Fruit fly (Drosophila melanogaster): ENCODE data around the gene CG31286.

Gene CG31286

dm6 chr3R:6657278-6658246, 16.5 kb downstream of the CG31286 start, which contains the start of the genes CG1307 and twr (continued):
- TF ChIP-seq Ets65A (GFP tag) (peak; percentile 93), CG1603 (tag; optimal IDR thresholded peaks at IDR 0.05) (no peak), CG3407 (GFP tag; optimal IDR thresholded peaks at IDR 0.05) (peak; percentile 53), Rfx (GFP tag; IDR thresholded peaks at IDR 0.05) (peak; percentile 61), sim (GFP tag; IDR thresholded peaks at IDR 0.05) (no peak), CG17186 (GFP tag; optimal IDR thresholded peaks at IDR 0.05) (peak; percentile 33)

DNA sequence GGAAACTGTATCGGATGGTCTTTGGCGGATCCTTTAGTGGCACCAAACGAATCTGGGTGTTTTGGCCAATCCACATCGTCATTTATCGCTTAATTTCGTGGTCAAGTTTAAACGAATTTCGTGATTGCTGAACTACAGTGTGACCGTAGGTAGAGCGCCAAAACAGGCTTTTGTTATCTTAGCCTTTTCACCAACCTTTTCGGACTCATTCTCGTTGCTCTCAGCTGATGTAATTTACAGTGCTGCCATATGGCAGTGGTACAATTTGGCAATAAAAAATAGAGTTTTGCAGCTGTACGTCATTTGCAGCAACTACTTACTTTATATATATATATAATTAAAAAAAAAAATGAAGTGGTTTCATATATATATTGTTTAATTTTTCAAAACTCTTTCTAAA, 18.9 kb downstream of the CG31286 start, which contains the start of gene agt:
Gene agt, minus strand, starts transcription at position 160 of the 400 bp plus-strand sequence.
- TF ChIP-seq hkb (optimal IDR thresholded peaks at IDR 0.05), result no peak
- no peak for TF ChIP-seq hkb (GFP tag; IDR thresholded peaks at IDR 0.05)
- TF ChIP-seq Dip2 (GFP tag; IDR thresholded peaks at IDR 0.05), result no peak
- TF ChIP-seq NC2α (GFP tag; optimal IDR thresholded peaks at IDR 0.05), result no peak
- TF ChIP-seq CG13424 (tag; optimal IDR thresholded peaks at IDR 0.05), result peak; percentile 0
- TF ChIP-seq CG17802 (tag; optimal IDR thresholded peaks at IDR 0.05), result no peak
- TF ChIP-seq CG12769 (tag; optimal IDR thresholded peaks at IDR 0.05), result no peak
- no peak for TF ChIP-seq grn (GFP tag; optimal IDR thresholded peaks at IDR 0.05)
- TF ChIP-seq CG13287 (GFP tag; IDR thresholded peaks at IDR 0.05; ENCODE audit: partially characterized antibody), result peak; percentile 68
- no peak for TF ChIP-seq GATAe (GFP tag; conservative IDR thresholded peaks at IDR 0.05)
- no peak for TF ChIP-seq pfk (GFP tag; optimal IDR thresholded peaks at IDR 0.05)
- no peak for TF ChIP-seq exex (tag; optimal IDR thresholded peaks at IDR 0.05)
- no peak for TF ChIP-seq sima (GFP tag; optimal IDR thresholded peaks at IDR 0.05)
- no peak for TF ChIP-seq odd (GFP tag; optimal IDR thresholded peaks at IDR 0.05)
- TF ChIP-seq CG14050 (GFP tag; IDR thresholded peaks at IDR 0.05), result no peak
- TF ChIP-seq Hr3 (GFP tag; optimal IDR thresholded peaks at IDR 0.05), result no peak
- peak; percentile 85 for TF ChIP-seq pzg (GFP tag; optimal IDR thresholded peaks at IDR 0.05)
- TF ChIP-seq ken (GFP tag; IDR thresholded peaks at IDR 0.05), result no peak
- TF ChIP-seq HLHmδ (GFP tag; optimal IDR thresholded peaks at IDR 0.05), result no peak
- TF ChIP-seq vvl (GFP tag; IDR thresholded peaks at IDR 0.05), result 0 out of 2 replicates have a peak, but pooled peaks have one; percentile 25
- TF ChIP-seq CG1792 (GFP tag; optimal IDR thresholded peaks at IDR 0.05), result no peak
- no peak for TF ChIP-seq CG4282 (GFP tag; optimal IDR thresholded peaks at IDR 0.05)
- TF ChIP-seq Chrac-16 (GFP tag; optimal IDR thresholded peaks at IDR 0.05), result no peak
- no peak for TF ChIP-seq ranshi (GFP tag; IDR thresholded peaks at IDR 0.05)
- TF ChIP-seq CG11504 (tag; optimal IDR thresholded peaks at IDR 0.05), result peak; percentile 39
- no peak for TF ChIP-seq eyg (GFP tag; optimal IDR thresholded peaks at IDR 0.05)
- no peak for TF ChIP-seq Lim3 (GFP tag; IDR thresholded peaks at IDR 0.05)
- TF ChIP-seq knrl (GFP tag; IDR thresholded peaks at IDR 0.05; ENCODE audit: partially characterized antibody), result peak; percentile 42; the same call in 1 of the 3 replicates
- peak; percentile 11 for TF ChIP-seq CG9817 (tag; optimal IDR thresholded peaks at IDR 0.05)
- no peak for TF ChIP-seq CG9876 (GFP tag; optimal IDR thresholded peaks at IDR 0.05)
- TF ChIP-seq otp (GFP tag; IDR thresholded peaks at IDR 0.05), result no peak
- no peak for TF ChIP-seq pum (GFP tag; optimal IDR thresholded peaks at IDR 0.05)
- no peak for TF ChIP-seq CG6813 (GFP tag; optimal IDR thresholded peaks at IDR 0.05)
- no peak; the same call in 2 of the 3 replicates for TF ChIP-seq CG6791 (GFP tag; IDR thresholded peaks at IDR 0.05; ENCODE audit: partially characterized antibody)
- TF ChIP-seq kah (GFP tag; optimal IDR thresholded peaks at IDR 0.05), result no peak
- no peak for TF ChIP-seq CG15696 (tag; optimal IDR thresholded peaks at IDR 0.05)
- no peak for TF ChIP-seq salm (tag; optimal IDR thresholded peaks at IDR 0.05)
- no peak for TF ChIP-seq repo (GFP tag; optimal IDR thresholded peaks at IDR 0.05)
- peak; percentile 85 for TF ChIP-seq E2f2 (GFP tag; IDR thresholded peaks at IDR 0.05)
- TF ChIP-seq HmgD (GFP tag; optimal IDR thresholded peaks at IDR 0.05), result peak; percentile 61
- no peak for TF ChIP-seq CG15073 (GFP tag; optimal IDR thresholded peaks at IDR 0.05)
- TF ChIP-seq toy (GFP tag; IDR thresholded peaks at IDR 0.05), result no peak

Data from whole organism, embryonic.